Worm (Caenorhabditis elegans): Measurements from ENCODE around the gene ZK813.3.
A peak's percentile ranks its signal among the peaks of the same experiment; 100 is the strongest.

The ZK813.3 gene

ce11 chrX:3401701-3402100 is 39.9 kb upstream of the ZK813.3 start, which contains the start of gene C04F6.9:
Gene C04F6.9, plus strand, starts transcription at chrX:3402001.
- TF ChIP-seq rnt-1 (tag; optimal IDR thresholded peaks at IDR 0.05) = no peak
- TF ChIP-seq C08G9.2 (tag; optimal IDR thresholded peaks at IDR 0.05) = no peak
- TF ChIP-seq unc-55 (GFP tag; optimal IDR thresholded peaks at IDR 0.05) = no peak
- no peak for TF ChIP-seq ceh-31 (tag; optimal IDR thresholded peaks at IDR 0.05)
- no peak for TF ChIP-seq fkh-10 (GFP tag; optimal IDR thresholded peaks at IDR 0.05)
- no peak for TF ChIP-seq zip-5 (tag; optimal IDR thresholded peaks at IDR 0.05)
- no peak for TF ChIP-seq ttx-3 (tag; optimal IDR thresholded peaks at IDR 0.05)
- no peak for TF ChIP-seq hlh-13 (GFP tag; optimal IDR thresholded peaks at IDR 0.05)

- no peak for TF ChIP-seq ahr-1 (tag; optimal IDR thresholded peaks at IDR 0.05)
- TF ChIP-seq fax-1 (tag; optimal IDR thresholded peaks at IDR 0.05) = no peak
- no peak for TF ChIP-seq pha-4 (tag; optimal IDR thresholded peaks at IDR 0.05)
- no peak for TF ChIP-seq ets-4 (tag; optimal IDR thresholded peaks at IDR 0.05)
- TF ChIP-seq tbx-2 (tag; optimal IDR thresholded peaks at IDR 0.05) = no peak
- TF ChIP-seq rnt-1 (tag; optimal IDR thresholded peaks at IDR 0.05) = no peak
- no peak for TF ChIP-seq ceh-18 (tag; optimal IDR thresholded peaks at IDR 0.05)
- no peak for TF ChIP-seq lin-11 (tag; optimal IDR thresholded peaks at IDR 0.05)
- no peak for TF ChIP-seq npax-4 (tag; optimal IDR thresholded peaks at IDR 0.05)
- TF ChIP-seq unc-3 (GFP tag; conservative IDR thresholded peaks at IDR 0.05) = no peak
- TF ChIP-seq unc-3 (tag; optimal IDR thresholded peaks at IDR 0.05) = no peak
- TF ChIP-seq nhr-11 (tag; optimal IDR thresholded peaks at IDR 0.05) = no peak
- no peak for TF ChIP-seq elt-2 (tag; optimal IDR thresholded peaks at IDR 0.05)
- no peak for TF ChIP-seq syd-9 (tag; optimal IDR thresholded peaks at IDR 0.05)
- TF ChIP-seq fkh-6 (tag; optimal IDR thresholded peaks at IDR 0.05) = no peak
- TF ChIP-seq ceh-6 (GFP tag; optimal IDR thresholded peaks at IDR 0.05) = no peak
- no peak for TF ChIP-seq ttx-3 (tag; optimal IDR thresholded peaks at IDR 0.05)
- TF ChIP-seq Y22D7AL.16 (tag; optimal IDR thresholded peaks at IDR 0.05) = no peak
Measured at ce11 chrX:3403195-3403594, 38.4 kb upstream of the ZK813.3 start, which contains the start of gene vit-5. Gene vit-5, plus strand, starts transcription at chrX:3403471.

- TF ChIP-seq pax-1 (tag; optimal IDR thresholded peaks at IDR 0.05) = no peak
- no peak for TF ChIP-seq eyg-1 (tag; optimal IDR thresholded peaks at IDR 0.05)
Measured at ce11 chrX:3408717-3409303, 32.8 kb upstream of the ZK813.3 start.

- TF ChIP-seq C08G9.2 (tag; optimal IDR thresholded peaks at IDR 0.05) (peak; percentile 13), ceh-2 (tag; optimal IDR thresholded peaks at IDR 0.05) (peak; percentile 16), tbx-2 (tag; optimal IDR thresholded peaks at IDR 0.05) (peak; percentile 25), pha-2 (tag; optimal IDR thresholded peaks at IDR 0.05) (no peak), ceh-31 (tag; optimal IDR thresholded peaks at IDR 0.05) (peak; percentile 6)
Measured at ce11 chrX:3411565-3412022, 30.0 kb upstream of the ZK813.3 start, which contains the start of gene unc-78. Gene unc-78, minus strand, starts transcription at chrX:3411615.

- no peak for TF ChIP-seq ceh-22 (tag; optimal IDR thresholded peaks at IDR 0.05)
- TF ChIP-seq che-1 (tag; optimal IDR thresholded peaks at IDR 0.05) = no peak
- TF ChIP-seq ceh-34 (tag; optimal IDR thresholded peaks at IDR 0.05) = no peak
Measured at ce11 chrX:3414660-3415144, 26.9 kb upstream of the ZK813.3 start, which contains the start of gene dhs-27. Gene dhs-27, minus strand, starts transcription at chrX:3414710.

- TF ChIP-seq ztf-16 (tag; optimal IDR thresholded peaks at IDR 0.05) = no peak
- no peak for TF ChIP-seq lin-11 (tag; optimal IDR thresholded peaks at IDR 0.05)
- TF ChIP-seq fax-1 (tag; optimal IDR thresholded peaks at IDR 0.05) = no peak
- TF ChIP-seq elt-2 (tag; optimal IDR thresholded peaks at IDR 0.05) = no peak
- TF ChIP-seq unc-86 (tag; optimal IDR thresholded peaks at IDR 0.05) = no peak
- TF ChIP-seq T23F11.4 (GFP tag; optimal IDR thresholded peaks at IDR 0.05) = no peak
- no peak for TF ChIP-seq unc-3 (GFP tag; conservative IDR thresholded peaks at IDR 0.05)
- TF ChIP-seq unc-3 (tag; optimal IDR thresholded peaks at IDR 0.05) = no peak
- TF ChIP-seq gmeb-2 (tag; optimal IDR thresholded peaks at IDR 0.05) = no peak
- TF ChIP-seq ceh-6 (GFP tag; optimal IDR thresholded peaks at IDR 0.05) = no peak
- no peak for TF ChIP-seq pha-4 (tag; optimal IDR thresholded peaks at IDR 0.05)
- TF ChIP-seq sox-4 (tag; optimal IDR thresholded peaks at IDR 0.05) = no peak
Measured at ce11 chrX:3416063-3416462, 25.6 kb upstream of the ZK813.3 start.

Measured in whole organism, late embryonic.